Fruit fly (Drosophila melanogaster): ENCODE data around the gene ps.

DNA sequence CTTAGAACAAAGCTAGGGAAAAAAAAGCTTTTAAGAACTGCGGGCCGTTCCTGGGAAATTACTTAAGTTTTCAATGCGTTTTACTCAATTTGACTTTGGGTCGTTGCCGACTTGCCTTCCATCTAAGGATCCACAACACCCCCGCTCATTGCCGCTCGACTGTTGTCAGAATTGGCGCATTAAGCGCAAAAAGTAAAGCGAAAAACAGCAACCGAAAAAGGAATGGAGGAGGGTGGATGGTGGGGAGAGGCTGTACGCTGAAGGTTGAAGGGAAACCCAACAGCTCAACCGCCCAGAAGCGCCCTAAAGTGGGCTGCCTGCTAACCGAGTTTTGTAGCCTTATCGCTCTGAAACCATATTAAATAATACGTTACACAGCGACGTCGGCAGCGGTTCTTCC is 69.8 kb downstream of the ps start:
- TF ChIP-seq Dll (optimal IDR thresholded peaks at IDR 0.05) (no peak), psq (optimal IDR thresholded peaks at IDR 0.05) (no peak)

Measured in whole organism.